Worm (Caenorhabditis elegans) whole organism, mixed stage, embryonic: Measurements from ENCODE around the gene Y45F10C.4.

Source experiments
- drap-1 ChIP-seq: fragments of 200-800 bp; sonication (Bioruptor generic); optimal IDR thresholded peaks from 3 replicates; lab custom pipeline; 2018; ENCODE audit warnings: mild to moderate bottlenecking, missing genetic modification characterization, missing compliant biosample characterization
- lin-13 ChIP-seq: fragments of 150-350 bp; optimal IDR thresholded peaks from 2 replicates; lab custom pipeline; 2014; ENCODE audit warnings: missing biosample characterization, missing genetic modification characterization
- lsy-2 ChIP-seq: fragments of 150-350 bp; optimal IDR thresholded peaks from 2 replicates; lab custom pipeline; 2014; ENCODE audit warnings: missing biosample characterization, missing genetic modification characterization
- pha-4 ChIP-seq: fragments of 150-350 bp; optimal IDR thresholded peaks from 2 replicates; lab custom pipeline; 2018; ENCODE audit warnings: missing biosample characterization, missing genetic modification reagents, missing genetic modification characterization

ce11 chrIV:13673504-13673903 lies 9.5 kb upstream of the Y45F10C.4 start, which contains the start of gene oac-48:
- TF ChIP-seq pha-4 (no peak), lin-13 (tag; lab: Kevin White, UChicago) (no peak), lsy-2 (tag; lab: Kevin White, UChicago) (no peak), drap-1 (GFP tag; lab: Kevin White, UChicago) (no peak)
